Worm (Caenorhabditis elegans) whole organism, L4/young adult: ENCODE measurements around the gene srt-54.

Experiments used
- W03F9.2 ChIP-seq: fragments of 150-350 bp; optimal IDR thresholded peaks from 2 replicates; lab custom pipeline; 2014; ENCODE audit warnings: missing biosample characterization, missing genetic modification characterization
- dao-5 ChIP-seq: sonication (generic microtip); optimal IDR thresholded peaks from 2 replicates; lab custom pipeline; 2016; ENCODE audit warnings: missing genotype, missing genetic modification characterization, moderate library complexity, missing compliant biosample characterization
- him-1 ChIP-seq: sonication (generic microtip); optimal IDR thresholded peaks from 2 replicates; lab custom pipeline; 2016; ENCODE audit warnings: missing genotype, missing genetic modification reagents, missing genetic modification characterization, missing compliant biosample characterization

- TF ChIP-seq him-1 (tag; lab: Kevin White, UChicago): no peak
- TF ChIP-seq W03F9.2 (tag; lab: Kevin White, UChicago): no peak
- no peak for TF ChIP-seq dao-5
Measured at ce11 chrII:95177-95576, 21.8 kb upstream of the srt-54 start, which contains the start of gene C50D2.7.
